Fruit fly (Drosophila melanogaster): ENCODE results near the gene CG7173.

- peak; percentile 85 for TF ChIP-seq rgr (GFP tag; optimal IDR thresholded peaks at IDR 0.05)
- no peak for TF ChIP-seq pan (optimal IDR thresholded peaks at IDR 0.05)
- TF ChIP-seq Hr83 (GFP tag; optimal IDR thresholded peaks at IDR 0.05; ENCODE audit: poor library complexity, severe bottlenecking) = peak; percentile 82
- TF ChIP-seq Myc (optimal IDR thresholded peaks at IDR 0.05) = peak; percentile 18
- TF ChIP-seq Hnf4 (GFP tag; optimal IDR thresholded peaks at IDR 0.05) = peak; percentile 71
- no peak for TF ChIP-seq usp (GFP tag; optimal IDR thresholded peaks at IDR 0.05)
- TF ChIP-seq Abd-B (GFP tag; optimal IDR thresholded peaks at IDR 0.05) = no peak
- TF ChIP-seq woc (GFP tag; optimal IDR thresholded peaks at IDR 0.05) = peak; percentile 55
- no peak for TF ChIP-seq Dfd (GFP tag; optimal IDR thresholded peaks at IDR 0.05)
- TF ChIP-seq Jra (GFP tag; optimal IDR thresholded peaks at IDR 0.05) = peak; percentile 62
Observed at dm6 chr3L:21515823-21516715, 42.0 kb downstream of the CG7173 start, which contains the start of the genes SAK and Cdk12.

Measured in whole organism, wandering third instar larva.